Worm (Caenorhabditis elegans): ENCODE data around the gene ent-5.
A peak's percentile ranks its signal among the peaks of the same experiment; 100 is the strongest.

DNA sequence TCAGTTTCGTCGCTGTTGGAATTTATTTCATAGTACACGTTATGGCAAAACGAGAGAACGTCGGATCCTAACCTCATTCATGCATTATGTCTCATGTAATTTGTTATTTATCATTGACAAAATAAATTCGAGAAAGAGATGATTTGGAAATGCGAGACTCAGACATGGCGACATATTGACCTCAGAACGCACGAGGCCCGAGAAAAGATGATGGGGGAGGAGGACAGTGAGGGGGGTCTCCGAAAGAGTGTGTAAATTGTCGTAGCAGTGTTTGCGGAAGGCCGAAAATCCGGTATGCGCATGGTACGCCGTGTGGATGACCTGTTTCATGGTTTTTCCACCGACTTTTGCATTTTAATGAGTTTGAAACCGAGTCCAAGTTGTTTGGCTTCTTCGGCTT is 13.4 kb downstream of the ent-5 start:
- peak; percentile 44 for TF ChIP-seq sdc-2 (tag; optimal IDR thresholded peaks at IDR 0.05)
- TF ChIP-seq npax-4 (tag; optimal IDR thresholded peaks at IDR 0.05), result no peak
- TF ChIP-seq pha-4 (tag; optimal IDR thresholded peaks at IDR 0.05), result no peak
- no peak for TF ChIP-seq odd-2 (tag; optimal IDR thresholded peaks at IDR 0.05)
- no peak for TF ChIP-seq K09A11.1 (tag; optimal IDR thresholded peaks at IDR 0.05; ENCODE audit: insufficient read depth)
- TF ChIP-seq ets-4 (tag; optimal IDR thresholded peaks at IDR 0.05), result no peak
- no peak for TF ChIP-seq ahr-1 (tag; optimal IDR thresholded peaks at IDR 0.05)
- peak; percentile 78 for TF ChIP-seq hlh-30 (tag; optimal IDR thresholded peaks at IDR 0.05; ENCODE audit: insufficient read depth)
- TF ChIP-seq C08G9.2 (tag; optimal IDR thresholded peaks at IDR 0.05), result peak; percentile 9
- no peak for TF ChIP-seq pha-2 (tag; optimal IDR thresholded peaks at IDR 0.05)
- peak; percentile 41 for TF ChIP-seq nfya-1 (tag; optimal IDR thresholded peaks at IDR 0.05)
